Fruit fly (Drosophila melanogaster) whole organism, wandering third instar larva: ENCODE results near the gene CG11349.

ENCODE experiments used
- Dfd ChIP-seq: fragments of >200 bp; optimal IDR thresholded peaks from 2 replicates; lab custom pipeline; 2017; ENCODE audit warnings: missing biosample characterization, missing genetic modification characterization
- HLH106 ChIP-seq: fragments of 200-800 bp; optimal IDR thresholded peaks from 3 replicates; lab custom pipeline; 2019; ENCODE audit warnings: missing biosample characterization, mild to moderate bottlenecking, missing genetic modification characterization, moderate library complexity
- OdsH ChIP-seq: fragments of 200-800 bp; sonication (Bioruptor generic); optimal IDR thresholded peaks from 2 replicates; lab custom pipeline; 2016; ENCODE audit warnings: missing biosample characterization, mild to moderate bottlenecking, missing genetic modification characterization
- br ChIP-seq: fragments of 200-800 bp; sonication (Bioruptor generic); optimal IDR thresholded peaks from 2 replicates; lab custom pipeline; 2016; ENCODE audit warnings: missing biosample characterization, missing genetic modification characterization
- lola ChIP-seq: fragments of >200 bp; optimal IDR thresholded peaks from 2 replicates; lab custom pipeline; 2017; ENCODE audit warnings: missing biosample characterization, missing genetic modification characterization

DNA sequence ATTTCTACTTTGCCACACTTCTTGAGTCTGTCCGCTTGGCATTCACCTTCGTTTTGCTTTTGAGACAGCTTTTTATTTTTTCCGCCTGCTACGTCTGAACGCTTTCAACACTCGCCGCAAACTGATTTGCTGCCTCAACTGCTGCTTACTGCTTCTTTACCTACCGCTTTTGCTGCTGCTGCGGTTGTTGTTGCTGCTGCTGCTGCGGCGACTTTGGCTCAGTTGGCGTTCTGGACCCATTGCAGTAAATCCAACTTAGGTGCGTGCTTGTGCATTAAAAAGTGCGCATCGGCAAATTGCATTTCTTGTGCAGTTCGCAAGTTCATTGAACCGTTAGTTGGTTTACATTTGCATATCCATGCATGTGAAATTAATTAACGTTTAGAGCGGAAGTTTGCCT lies 35.4 kb downstream of the CG11349 start, which contains the start of gene NT1:
- TF ChIP-seq lola (GFP tag; lab: Kevin White, UChicago) = no peak
- no peak for TF ChIP-seq OdsH (GFP tag; lab: Kevin White, UChicago)
- TF ChIP-seq Dfd (GFP tag; lab: Kevin White, UChicago) = no peak
- TF ChIP-seq HLH106 (tag; lab: Kevin White, UChicago) = no peak
- no peak for TF ChIP-seq br (GFP tag; lab: Kevin White, UChicago)
